Worm (Caenorhabditis elegans): ENCODE data around the gene W04G3.12.

ce11 chrX:11067256-11067655 is 9.3 kb downstream of the W04G3.12 start:
- no peak for TF ChIP-seq ztf-11 (tag; optimal IDR thresholded peaks at IDR 0.05)
- TF ChIP-seq lsy-2 (tag; optimal IDR thresholded peaks at IDR 0.05) = no peak
- TF ChIP-seq ceh-43 (GFP tag; optimal IDR thresholded peaks at IDR 0.05) = no peak
- no peak for TF ChIP-seq unc-62 (GFP tag; optimal IDR thresholded peaks at IDR 0.05)
- no peak for TF ChIP-seq lin-13 (tag; optimal IDR thresholded peaks at IDR 0.05)
- TF ChIP-seq nhr-12 (tag; optimal IDR thresholded peaks at IDR 0.05) = no peak
- no peak for TF ChIP-seq flh-1 (GFP tag; optimal IDR thresholded peaks at IDR 0.05)
- TF ChIP-seq snpc-4 (tag; optimal IDR thresholded peaks at IDR 0.05) = no peak

Measured in whole organism, mixed stage, embryonic.